Fruit fly (Drosophila melanogaster) whole organism, embryonic: Measurements from ENCODE around the gene TTLL1A.

Experiments used
- CG11456 ChIP-seq: fragments of 200-800 bp; sonication (Bioruptor generic); IDR thresholded peaks from 3 replicates; pipeline ENCODE4 v1.3.6; 2022; ENCODE audit warnings: missing biosample characterization, missing genetic modification characterization
- CG14965 ChIP-seq: fragments of 200-800 bp; sonication (Bioruptor generic); optimal IDR thresholded peaks from 2 replicates; lab custom pipeline; 2016; ENCODE audit warnings: missing biosample characterization, missing genetic modification characterization, borderline replicate concordance
- CG15479 ChIP-seq: fragments of 200-800 bp; sonication (Bioruptor generic); optimal IDR thresholded peaks from 3 replicates; lab custom pipeline; 2019; ENCODE audit warnings: missing biosample characterization, mild to moderate bottlenecking, missing genetic modification characterization, moderate library complexity
- CG17186 ChIP-seq: fragments of 200-800 bp; sonication (Bioruptor generic); optimal IDR thresholded peaks from 3 replicates; lab custom pipeline; 2017; ENCODE audit warnings: missing biosample characterization, missing genetic modification reagents, missing genetic modification characterization
- CG17568 ChIP-seq: fragments of 200-800 bp; sonication (Bioruptor generic); optimal IDR thresholded peaks from 2 replicates; lab custom pipeline; 2018; ENCODE audit warnings: missing biosample characterization, mild to moderate bottlenecking, missing genetic modification characterization, moderate library complexity
- CG18011 ChIP-seq: fragments of 200-800 bp; sonication (Bioruptor generic); optimal IDR thresholded peaks from 2 replicates; lab custom pipeline; 2017; ENCODE audit warnings: missing biosample characterization, missing genetic modification characterization, mild to moderate bottlenecking, moderate library complexity, missing genotype
- CG1832 ChIP-seq: fragments of 200-800 bp; sonication (Bioruptor generic); optimal IDR thresholded peaks from 2 replicates; lab custom pipeline; 2017; ENCODE audit warnings: missing biosample characterization, mild to moderate bottlenecking, missing genetic modification characterization, inconsistent platforms
- CG18619 ChIP-seq: fragments of 200-800 bp; sonication (Bioruptor generic); optimal IDR thresholded peaks from 3 replicates; lab custom pipeline; 2017; ENCODE audit warnings: missing biosample characterization, mild to moderate bottlenecking, missing genetic modification characterization
- CG2678 ChIP-seq: fragments of 200-800 bp; sonication (Bioruptor generic); optimal IDR thresholded peaks from 3 replicates; lab custom pipeline; 2019; ENCODE audit warnings: missing biosample characterization, mild to moderate bottlenecking, missing genetic modification characterization, moderate library complexity
- CG3281 ChIP-seq: fragments of 200-800 bp; sonication (Bioruptor generic); optimal IDR thresholded peaks from 3 replicates; lab custom pipeline; 2017; ENCODE audit warnings: missing biosample characterization, mild to moderate bottlenecking, missing genetic modification characterization
- CG34422 ChIP-seq: fragments of 200-800 bp; sonication (Bioruptor generic); IDR thresholded peaks from 3 replicates; pipeline ENCODE4 v1.3.6; 2022; ENCODE audit warnings: missing biosample characterization, missing genetic modification characterization
- CG4617 ChIP-seq: fragments of 200-800 bp; sonication (Bioruptor generic); optimal IDR thresholded peaks from 3 replicates; lab custom pipeline; 2016; ENCODE audit warnings: missing biosample characterization, missing genetic modification characterization, borderline replicate concordance
- CG6654 ChIP-seq: fragments of 200-800 bp; sonication (Bioruptor generic); optimal IDR thresholded peaks from 2 replicates; lab custom pipeline; 2017; ENCODE audit warnings: missing biosample characterization, mild to moderate bottlenecking, missing genetic modification characterization
- CG6791 ChIP-seq: fragments of 200-800 bp; sonication (Bioruptor generic); IDR thresholded peaks from 3 replicates; pipeline ENCODE4 v1.3.6; 2022; ENCODE audit warnings: missing biosample characterization, missing genetic modification characterization; ENCODE audit not compliant: partially characterized antibody
- CG7271 ChIP-seq: fragments of 200-800 bp; sonication (Bioruptor generic); optimal IDR thresholded peaks from 2 replicates; lab custom pipeline; 2018; ENCODE audit warnings: missing biosample characterization, mild to moderate bottlenecking, missing genetic modification characterization, moderate library complexity
- CG7357 ChIP-seq: fragments of 200-800 bp; sonication (Bioruptor generic); IDR thresholded peaks from 3 replicates; pipeline ENCODE4 v1.3.6; 2022; ENCODE audit warnings: missing biosample characterization, missing genetic modification characterization
- CG7372 ChIP-seq: fragments of 200-800 bp; sonication (Bioruptor generic); IDR thresholded peaks from 2 replicates; pipeline ENCODE4 v1.3.6; 2022; ENCODE audit warnings: missing biosample characterization, missing genetic modification characterization
- CG7556 ChIP-seq: fragments of 200-800 bp; sonication (Bioruptor generic); optimal IDR thresholded peaks from 2 replicates; lab custom pipeline; 2017; ENCODE audit warnings: missing biosample characterization, mild to moderate bottlenecking, missing genetic modification characterization
- CG9817 ChIP-seq: fragments of 200-800 bp; sonication (Bioruptor generic); optimal IDR thresholded peaks from 2 replicates; lab custom pipeline; 2018; ENCODE audit warnings: missing biosample characterization, mild to moderate bottlenecking, missing genetic modification characterization, moderate library complexity
- Dek ChIP-seq: fragments of 200-800 bp; sonication (Bioruptor generic); optimal IDR thresholded peaks from 3 replicates; lab custom pipeline; 2019; ENCODE audit warnings: missing biosample characterization, mild to moderate bottlenecking, missing genetic modification characterization, moderate library complexity
- Dip3 ChIP-seq: fragments of 200-800 bp; sonication (Bioruptor generic); optimal IDR thresholded peaks from 3 replicates; lab custom pipeline; 2016; ENCODE audit warnings: missing biosample characterization, missing genetic modification characterization
- HHEX ChIP-seq: fragments of 200-800 bp; sonication (Bioruptor generic); optimal IDR thresholded peaks from 3 replicates; lab custom pipeline; 2017; ENCODE audit warnings: missing biosample characterization, mild to moderate bottlenecking, missing genetic modification characterization, missing genetic modification reagents
- HLH4C ChIP-seq: fragments of 200-800 bp; sonication (Bioruptor generic); IDR thresholded peaks from 3 replicates; pipeline ENCODE4 v1.3.6; 2022; ENCODE audit warnings: missing biosample characterization, missing genetic modification characterization; ENCODE audit not compliant: partially characterized antibody
- HmgZ ChIP-seq: fragments of 200-800 bp; sonication (Bioruptor generic); optimal IDR thresholded peaks from 2 replicates; lab custom pipeline; 2018; ENCODE audit warnings: missing biosample characterization, mild to moderate bottlenecking, missing genetic modification characterization
- Hmr ChIP-seq: fragments of 200-800 bp; sonication (Bioruptor generic); optimal IDR thresholded peaks from 3 replicates; lab custom pipeline; 2017; ENCODE audit warnings: mild to moderate bottlenecking, missing biosample characterization, missing genetic modification reagents, missing genetic modification characterization
- Hr51 ChIP-seq, 2 experiments: fragments of 200-800 bp; sonication (Bioruptor generic); optimal IDR thresholded peaks; 2 replicates in 1 of 2; 3 replicates in 1 of 2; lab custom pipeline; 2016 to 2018; ENCODE audit warnings: missing biosample characterization in 2 of 2, missing genetic modification characterization in 2 of 2, mild to moderate bottlenecking in 1 of 2, moderate library complexity in 1 of 2
- Lhr ChIP-seq: fragments of 200-800 bp; sonication (Bioruptor generic); optimal IDR thresholded peaks from 3 replicates; lab custom pipeline; 2017; ENCODE audit warnings: mild to moderate bottlenecking, missing biosample characterization, missing genetic modification reagents, missing genetic modification characterization
- Max ChIP-seq: fragments of 200-800 bp; sonication (Bioruptor generic); optimal IDR thresholded peaks from 2 replicates; lab custom pipeline; 2016; ENCODE audit warnings: missing biosample characterization, mild to moderate bottlenecking, missing genetic modification characterization
- Nf-YA ChIP-seq: fragments of 200-800 bp; sonication (Bioruptor generic); IDR thresholded peaks from 2 replicates; pipeline ENCODE4 v1.3.6; 2022; ENCODE audit warnings: missing biosample characterization, missing genetic modification characterization
- Opbp ChIP-seq: fragments of 200-800 bp; sonication (Bioruptor generic); IDR thresholded peaks from 3 replicates; pipeline ENCODE4 v1.3.6; 2022; ENCODE audit warnings: missing biosample characterization, missing genetic modification characterization; ENCODE audit not compliant: partially characterized antibody
- Side ChIP-seq: fragments of 200-800 bp; sonication (Bioruptor generic); optimal IDR thresholded peaks from 2 replicates; lab custom pipeline; 2016; ENCODE audit warnings: missing biosample characterization, missing genetic modification characterization
- ab ChIP-seq: fragments of 200-800 bp; sonication (Bioruptor generic); optimal IDR thresholded peaks from 2 replicates; lab custom pipeline; 2016; ENCODE audit warnings: missing biosample characterization, missing genetic modification characterization
- btn ChIP-seq: fragments of 200-800 bp; sonication (Bioruptor generic); optimal IDR thresholded peaks from 2 replicates; lab custom pipeline; 2016; ENCODE audit warnings: missing biosample characterization, missing genetic modification characterization
- croc ChIP-seq: fragments of 200-800 bp; sonication (Bioruptor generic); conservative IDR thresholded peaks from 3 replicates; pipeline ENCODE4 v1.3.6; 2022; ENCODE audit warnings: missing biosample characterization, missing genetic modification characterization
- dati ChIP-seq: fragments of 200-800 bp; sonication (Bioruptor generic); IDR thresholded peaks from 2 replicates; pipeline ENCODE4 v1.3.6; 2022; ENCODE audit warnings: missing biosample characterization, missing genetic modification characterization
- gcm ChIP-seq: fragments of 200-800 bp; sonication (Bioruptor generic); optimal IDR thresholded peaks from 2 replicates; lab custom pipeline; 2019; ENCODE audit warnings: missing biosample characterization, mild to moderate bottlenecking, missing genetic modification characterization, moderate library complexity
- kay ChIP-seq: fragments of 200-800 bp; sonication (Bioruptor generic); optimal IDR thresholded peaks from 2 replicates; lab custom pipeline; 2016; ENCODE audit warnings: missing biosample characterization, missing genetic modification characterization
- maf-S ChIP-seq: fragments of 200-800 bp; sonication (Bioruptor generic); optimal IDR thresholded peaks from 2 replicates; lab custom pipeline; 2016; ENCODE audit warnings: missing biosample characterization, missing genetic modification characterization
- nau ChIP-seq: fragments of 200-800 bp; sonication (Bioruptor generic); optimal IDR thresholded peaks from 3 replicates; lab custom pipeline; 2017; ENCODE audit warnings: missing biosample characterization, mild to moderate bottlenecking, missing genetic modification characterization, missing genetic modification reagents
- odd ChIP-seq: fragments of 200-800 bp; sonication (Bioruptor generic); optimal IDR thresholded peaks from 2 replicates; lab custom pipeline; 2017; ENCODE audit warnings: missing biosample characterization, mild to moderate bottlenecking, missing genetic modification characterization
- otp ChIP-seq: fragments of 200-800 bp; sonication (Bioruptor generic); IDR thresholded peaks from 3 replicates; pipeline ENCODE4, ENCODE4 v1.3.6; 2022; ENCODE audit warnings: missing biosample characterization, missing genetic modification characterization
- pita ChIP-seq: fragments of 200-800 bp; sonication (Bioruptor generic); optimal IDR thresholded peaks from 2 replicates; lab custom pipeline; 2017; ENCODE audit warnings: missing biosample characterization, mild to moderate bottlenecking, missing genetic modification characterization
- pros ChIP-seq: fragments of 200-800 bp; sonication (Bioruptor generic); optimal IDR thresholded peaks from 3 replicates; lab custom pipeline; 2019; ENCODE audit warnings: missing biosample characterization, mild to moderate bottlenecking, missing genetic modification characterization, moderate library complexity
- schlank ChIP-seq: fragments of 200-800 bp; sonication (Bioruptor generic); optimal IDR thresholded peaks from 2 replicates; lab custom pipeline; 2018; ENCODE audit warnings: missing biosample characterization, mild to moderate bottlenecking, missing genetic modification characterization
- sens ChIP-seq: fragments of 200-800 bp; sonication (Bioruptor generic); peaks from one replicate; lab custom pipeline; 2016; ENCODE audit warnings: missing biosample characterization, missing genetic modification characterization
- slbo ChIP-seq: fragments of 200-800 bp; sonication (Bioruptor generic); IDR thresholded peaks from 2 replicates; pipeline ENCODE4 v1.3.6; 2022; ENCODE audit warnings: missing biosample characterization, missing genetic modification characterization
- tll ChIP-seq, 2 experiments: fragments of 200-800 bp in 1 of 2; fragments of >200 bp in 1 of 2; sonication (Bioruptor generic) in 1 of 2; optimal IDR thresholded peaks; 2 replicates each; lab custom pipeline; 2017 to 2019; ENCODE audit warnings: missing biosample characterization in 2 of 2, missing genetic modification characterization in 2 of 2, mild to moderate bottlenecking in 1 of 2, moderate library complexity in 1 of 2
- toy ChIP-seq: fragments of 200-800 bp; sonication (Bioruptor generic); IDR thresholded peaks from 2 replicates; pipeline ENCODE4 v1.3.6; 2022; ENCODE audit warnings: missing biosample characterization, missing genetic modification characterization
- twi ChIP-seq: fragments of 200-800 bp; optimal IDR thresholded peaks from 2 replicates; lab custom pipeline; 2019; ENCODE audit warnings: missing biosample characterization, mild to moderate bottlenecking, missing genetic modification characterization, moderate library complexity
- tx ChIP-seq: fragments of 200-800 bp; sonication (Bioruptor generic); optimal IDR thresholded peaks from 2 replicates; lab custom pipeline; 2016; ENCODE audit warnings: missing biosample characterization, missing genetic modification characterization

TTLL1A gene

DNA sequence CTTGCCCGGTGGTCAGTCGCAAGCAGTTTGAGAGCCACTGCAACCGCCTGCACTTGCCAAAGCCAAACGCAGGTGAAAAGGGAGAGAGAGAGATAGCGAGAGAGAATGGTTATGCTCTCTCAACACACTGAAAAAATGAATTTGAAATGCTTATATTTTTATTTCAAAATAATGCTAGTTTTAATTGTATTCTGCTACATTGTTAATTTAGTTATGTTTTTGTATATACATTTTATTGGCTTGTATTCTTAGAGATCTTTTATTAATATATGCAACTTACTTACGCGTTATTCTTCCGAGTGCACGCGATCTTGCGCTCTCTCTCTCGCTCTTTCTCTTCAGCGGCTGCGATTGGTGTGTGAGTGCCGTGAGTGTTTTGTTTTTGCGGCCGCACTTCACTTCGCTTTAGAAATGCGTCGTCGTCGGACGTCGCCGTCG lies 23.9 kb downstream of the TTLL1A start (continued):
- TF ChIP-seq gcm (GFP tag; lab: Kevin White, UChicago) (no peak), Hmr (GFP tag; lab: Kevin White, UChicago) (no peak), CG6654 (GFP tag; lab: Kevin White, UChicago) (peak; percentile 95), CG14965 (GFP tag; lab: Kevin White, UChicago) (peak; percentile 49), CG7357 (GFP tag; lab: Robert Waterston, UW) (peak; percentile 95), ab (no peak), dati (GFP tag; lab: Robert Waterston, UW) (peak; percentile 96), HLH4C (no peak), croc (GFP tag; lab: Robert Waterston, UW) (peak; percentile 99), CG7271 (tag; lab: Kevin White, UChicago) (peak; percentile 93), toy (GFP tag; lab: Robert Waterston, UW) (peak; percentile 96), HHEX (GFP tag; lab: Kevin White, UChicago) (peak; percentile 96), CG18619 (GFP tag; lab: Kevin White, UChicago) (no peak), Lhr (GFP tag; lab: Kevin White, UChicago) (no peak), otp (GFP tag; lab: Robert Waterston, UW) (peak; percentile 92), CG4617 (GFP tag; lab: Kevin White, UChicago) (peak; percentile 79), CG1832 (GFP tag; lab: Kevin White, UChicago) (peak; percentile 37), pros (GFP tag; lab: Kevin White, UChicago) (peak; percentile 78), btn (GFP tag; lab: Kevin White, UChicago) (peak; percentile 80), CG7556 (GFP tag; lab: Kevin White, UChicago) (no peak), CG34422 (GFP tag; lab: Robert Waterston, UW) (peak; percentile 99), Max (peak; percentile 97), tll (GFP tag; optimal IDR thresholded peaks at IDR 0.05; lab: Kevin White, UChicago) (peak in 1 of 2 experiments; percentile 66), CG18011 (no peak), Nf-YA (GFP tag; lab: Robert Waterston, UW) (peak; percentile 98), tx (GFP tag; lab: Kevin White, UChicago) (no peak), CG9817 (tag; lab: Kevin White, UChicago) (no peak), CG17568 (GFP tag; lab: Kevin White, UChicago) (no peak), Opbp (GFP tag; lab: Robert Waterston, UW) (no peak), CG2678 (tag; lab: Kevin White, UChicago) (peak; percentile 98), Side (GFP tag; lab: Kevin White, UChicago) (peak; percentile 91), maf-S (no peak), CG6791 (GFP tag; lab: Robert Waterston, UW) (no peak), HmgZ (tag; lab: Kevin White, UChicago) (no peak), pita (GFP tag; lab: Kevin White, UChicago) (no peak), Dek (tag; lab: Kevin White, UChicago) (no peak), sens (GFP tag; lab: Kevin White, UChicago) (peak; percentile 99), CG3281 (peak; percentile 94), slbo (GFP tag; lab: Robert Waterston, UW) (no peak), schlank (tag; lab: Kevin White, UChicago) (peak; percentile 86), odd (peak; percentile 88), CG15479 (no peak), kay (GFP tag; lab: Kevin White, UChicago) (peak; percentile 97), Hr51 (GFP tag; optimal IDR thresholded peaks at IDR 0.05; lab: Kevin White, UChicago) (no peak), CG11456 (GFP tag; lab: Robert Waterston, UW) (peak; percentile 98), CG17186 (peak; percentile 81), Dip3 (GFP tag; lab: Kevin White, UChicago) (no peak), CG7372 (GFP tag; lab: Robert Waterston, UW) (peak; percentile 98), twi (tag; lab: Kevin White, UChicago) (peak; percentile 22), nau (peak; percentile 95)
